Fruit fly (Drosophila melanogaster) whole organism, embryonic: Measurements from ENCODE around the gene dpr18.
A peak's percentile ranks its signal among the peaks of the same experiment; 100 is the strongest.

Experiments used
- ATbp ChIP-seq: fragments of 200-800 bp; sonication (Bioruptor generic); optimal IDR thresholded peaks from 2 replicates; lab custom pipeline; 2017; ENCODE audit warnings: missing biosample characterization, mild to moderate bottlenecking, missing genetic modification characterization, missing genetic modification reagents
- Abd-B ChIP-seq: fragments of 200-800 bp; sonication (Bioruptor generic); optimal IDR thresholded peaks from 2 replicates; lab custom pipeline; 2018; ENCODE audit warnings: missing biosample characterization, mild to moderate bottlenecking, missing genetic modification characterization, moderate library complexity
- Atf3 ChIP-seq: fragments of 200-800 bp; sonication (Bioruptor generic); optimal IDR thresholded peaks from 3 replicates; lab custom pipeline; 2016; ENCODE audit warnings: missing biosample characterization, missing genetic modification characterization
- CG11398 ChIP-seq: fragments of 200-800 bp; sonication (Bioruptor generic); optimal IDR thresholded peaks from 2 replicates; lab custom pipeline; 2016; ENCODE audit warnings: missing biosample characterization, missing genetic modification characterization
- CG12744 ChIP-seq: fragments of 200-800 bp; sonication (Bioruptor generic); optimal IDR thresholded peaks from 2 replicates; lab custom pipeline; 2016; ENCODE audit warnings: missing biosample characterization, missing genetic modification characterization
- CG12769 ChIP-seq: fragments of 200-800 bp; sonication (Bioruptor generic); optimal IDR thresholded peaks from 2 replicates; lab custom pipeline; 2019; ENCODE audit warnings: missing biosample characterization, mild to moderate bottlenecking, missing genetic modification characterization, moderate library complexity
- CG14014 ChIP-seq: fragments of 200-800 bp; sonication (Bioruptor generic); IDR thresholded peaks from 2 replicates; pipeline ENCODE4 v1.3.6; 2022; ENCODE audit warnings: missing biosample characterization, missing genetic modification characterization
- CG15601 ChIP-seq: fragments of 200-800 bp; sonication (Bioruptor generic); optimal IDR thresholded peaks from 3 replicates; lab custom pipeline; 2019; ENCODE audit warnings: missing biosample characterization, mild to moderate bottlenecking, missing genetic modification characterization, moderate library complexity
- CG16813 ChIP-seq: fragments of 200-800 bp; sonication (Bioruptor generic); IDR thresholded peaks from 3 replicates; pipeline ENCODE4 v1.3.6; 2022; ENCODE audit warnings: missing biosample characterization, missing genetic modification characterization; ENCODE audit not compliant: partially characterized antibody
- CG18764 ChIP-seq: fragments of 200-800 bp; sonication (Bioruptor generic); optimal IDR thresholded peaks from 3 replicates; lab custom pipeline; 2016; ENCODE audit warnings: missing biosample characterization, missing genetic modification characterization
- CG2129 ChIP-seq: fragments of 200-800 bp; sonication (Bioruptor generic); IDR thresholded peaks from 2 replicates; pipeline ENCODE4 v1.3.6; 2022; ENCODE audit warnings: missing biosample characterization, missing genetic modification characterization; ENCODE audit not compliant: partially characterized antibody
- CG30431 ChIP-seq: fragments of 200-800 bp; sonication (Bioruptor generic); optimal IDR thresholded peaks from 2 replicates; lab custom pipeline; 2017; ENCODE audit warnings: missing biosample characterization, missing genetic modification characterization
- CG33213 ChIP-seq: fragments of 200-800 bp; sonication (Bioruptor generic); optimal IDR thresholded peaks from 3 replicates; lab custom pipeline; 2016; ENCODE audit warnings: missing biosample characterization, missing genetic modification characterization
- CG5953 ChIP-seq: fragments of 200-800 bp; sonication (Bioruptor generic); IDR thresholded peaks from 2 replicates; pipeline ENCODE4 v1.3.6; 2022; ENCODE audit warnings: missing biosample characterization, missing genetic modification characterization
- CG7357 ChIP-seq: fragments of 200-800 bp; sonication (Bioruptor generic); IDR thresholded peaks from 3 replicates; pipeline ENCODE4 v1.3.6; 2022; ENCODE audit warnings: missing biosample characterization, missing genetic modification characterization
- CG7963 ChIP-seq: fragments of 200-800 bp; sonication (Bioruptor generic); IDR thresholded peaks from 3 replicates; pipeline ENCODE4 v1.3.6; 2022; ENCODE audit warnings: missing biosample characterization, missing genetic modification characterization; ENCODE audit not compliant: partially characterized antibody
- CG8290 ChIP-seq, 3 experiments: fragments of 200-800 bp; sonication (Bioruptor generic); optimal IDR thresholded peaks; 2 replicates each; lab custom pipeline; 2016 to 2019; ENCODE audit warnings: missing biosample characterization in 3 of 3, missing genetic modification characterization in 3 of 3, mild to moderate bottlenecking in 2 of 3, moderate library complexity in 1 of 3
- CG9876 ChIP-seq: fragments of 200-800 bp; sonication (Bioruptor generic); optimal IDR thresholded peaks from 2 replicates; lab custom pipeline; 2016; ENCODE audit warnings: missing biosample characterization, missing genetic modification characterization
- Chrac-16 ChIP-seq: fragments of 200-800 bp; sonication (Bioruptor generic); optimal IDR thresholded peaks from 3 replicates; lab custom pipeline; 2016; ENCODE audit warnings: missing biosample characterization, missing genetic modification characterization
- E2f2 ChIP-seq: fragments of 200-800 bp; sonication (Bioruptor generic); IDR thresholded peaks from 2 replicates; pipeline ENCODE4 v1.3.6; 2022; ENCODE audit warnings: missing biosample characterization, missing genetic modification characterization
- Fer3 ChIP-seq: fragments of 200-800 bp; sonication (Bioruptor generic); optimal IDR thresholded peaks from 2 replicates; lab custom pipeline; 2018; ENCODE audit warnings: missing biosample characterization, mild to moderate bottlenecking, missing genetic modification characterization, moderate library complexity
- GATAe ChIP-seq: fragments of 200-800 bp; sonication (Bioruptor generic); conservative IDR thresholded peaks from 2 replicates; pipeline ENCODE4 v1.3.6; 2022; ENCODE audit warnings: missing biosample characterization, missing genetic modification characterization
- Gug ChIP-seq: fragments of 200-800 bp; sonication (Bioruptor generic); IDR thresholded peaks from 4 replicates; pipeline ENCODE4 v1.3.6; 2022; ENCODE audit warnings: missing biosample characterization, missing genetic modification characterization
- H15 ChIP-seq: fragments of 200-800 bp; sonication (Bioruptor generic); IDR thresholded peaks from 3 replicates; pipeline ENCODE4 v1.3.6; 2022; ENCODE audit warnings: missing biosample characterization, missing genetic modification characterization
- Lhr ChIP-seq: fragments of 200-800 bp; sonication (Bioruptor generic); optimal IDR thresholded peaks from 3 replicates; lab custom pipeline; 2017; ENCODE audit warnings: mild to moderate bottlenecking, missing biosample characterization, missing genetic modification reagents, missing genetic modification characterization
- MESR4 ChIP-seq: fragments of 200-800 bp; sonication (Bioruptor generic); optimal IDR thresholded peaks from 2 replicates; lab custom pipeline; 2018; ENCODE audit warnings: missing biosample characterization, mild to moderate bottlenecking, missing genetic modification characterization, moderate library complexity
- Mes4 ChIP-seq: fragments of 200-800 bp; sonication (Bioruptor generic); optimal IDR thresholded peaks from 2 replicates; lab custom pipeline; 2016; ENCODE audit warnings: missing biosample characterization, missing genetic modification characterization
- NK7.1 ChIP-seq: fragments of 200-800 bp; sonication (Bioruptor generic); optimal IDR thresholded peaks from 3 replicates; lab custom pipeline; 2016; ENCODE audit warnings: missing biosample characterization, missing genetic modification characterization
- Nf-YA ChIP-seq: fragments of 200-800 bp; sonication (Bioruptor generic); IDR thresholded peaks from 2 replicates; pipeline ENCODE4 v1.3.6; 2022; ENCODE audit warnings: missing biosample characterization, missing genetic modification characterization
- NfI ChIP-seq: fragments of 200-800 bp; sonication (Bioruptor generic); optimal IDR thresholded peaks from 3 replicates; lab custom pipeline; 2018; ENCODE audit warnings: missing biosample characterization, mild to moderate bottlenecking, missing genetic modification characterization, moderate library complexity
- Scr ChIP-seq: fragments of 200-800 bp; sonication (Bioruptor generic); IDR thresholded peaks from 2 replicates; pipeline ENCODE4 v1.3.6; 2022; ENCODE audit warnings: missing biosample characterization, missing genetic modification characterization; ENCODE audit not compliant: partially characterized antibody
- Sry-δ ChIP-seq: fragments of 200-800 bp; sonication (Bioruptor generic); optimal IDR thresholded peaks from 2 replicates; lab custom pipeline; 2016; ENCODE audit warnings: missing biosample characterization, missing genetic modification characterization
- Xbp1 ChIP-seq: fragments of 200-800 bp; sonication (Bioruptor generic); optimal IDR thresholded peaks from 3 replicates; lab custom pipeline; 2016; ENCODE audit warnings: missing biosample characterization, mild to moderate bottlenecking, missing genetic modification characterization
- aop ChIP-seq: fragments of 200-800 bp; sonication (Bioruptor generic); IDR thresholded peaks from 2 replicates; pipeline ENCODE4 v1.3.6; 2022; ENCODE audit warnings: missing biosample characterization, missing genetic modification characterization
- ap ChIP-seq: fragments of 200-800 bp; sonication (Bioruptor generic); IDR thresholded peaks from 2 replicates; pipeline ENCODE4 v1.3.6; 2022; ENCODE audit warnings: missing biosample characterization, missing genetic modification characterization
- dysf ChIP-seq: fragments of 200-800 bp; sonication (Bioruptor generic); IDR thresholded peaks from 3 replicates; pipeline ENCODE4 v1.3.6; 2022; ENCODE audit warnings: missing biosample characterization, missing genetic modification characterization
- en ChIP-seq: fragments of 200-800 bp; sonication (Bioruptor generic); optimal IDR thresholded peaks from 2 replicates; lab custom pipeline; 2016; ENCODE audit warnings: missing biosample characterization, missing genetic modification characterization
- ewg ChIP-seq: fragments of 200-800 bp; sonication (Bioruptor generic); optimal IDR thresholded peaks from 3 replicates; lab custom pipeline; 2017; ENCODE audit warnings: mild to moderate bottlenecking, missing biosample characterization, missing genetic modification reagents, missing genetic modification characterization
- gce ChIP-seq: fragments of 200-800 bp; sonication (Bioruptor generic); IDR thresholded peaks from 3 replicates; pipeline ENCODE4 v1.3.6; 2022; ENCODE audit warnings: missing biosample characterization, missing genetic modification characterization
- gcm2 ChIP-seq: fragments of 200-800 bp; sonication (Bioruptor generic); optimal IDR thresholded peaks from 2 replicates; lab custom pipeline; 2016; ENCODE audit warnings: missing biosample characterization, missing genetic modification characterization
- gt ChIP-seq: fragments of 200-800 bp; sonication (Bioruptor generic); IDR thresholded peaks from 2 replicates; pipeline ENCODE4 v1.3.6; 2022; ENCODE audit warnings: missing biosample characterization, missing genetic modification characterization
- her ChIP-seq: fragments of 200-800 bp; sonication (Bioruptor generic); optimal IDR thresholded peaks from 2 replicates; lab custom pipeline; 2016; ENCODE audit warnings: missing biosample characterization, missing genetic modification characterization
- lab ChIP-seq: fragments of 200-800 bp; sonication (Bioruptor generic); optimal IDR thresholded peaks from 3 replicates; lab custom pipeline; 2017; ENCODE audit warnings: missing biosample characterization, missing genetic modification characterization, mild to moderate bottlenecking, moderate library complexity, missing genetic modification reagents
- org-1 ChIP-seq: fragments of 200-800 bp; sonication (Bioruptor generic); optimal IDR thresholded peaks from 2 replicates; lab custom pipeline; 2017; ENCODE audit warnings: missing biosample characterization, missing genetic modification characterization
- pnt ChIP-seq: fragments of 200-800 bp; sonication (Bioruptor generic); optimal IDR thresholded peaks from 3 replicates; lab custom pipeline; 2016; ENCODE audit warnings: missing biosample characterization, missing genetic modification characterization
- slp2 ChIP-seq: fragments of 200-800 bp; sonication (Bioruptor generic); optimal IDR thresholded peaks from 2 replicates; lab custom pipeline; 2016; ENCODE audit warnings: missing biosample characterization, missing genetic modification characterization
- sob ChIP-seq: fragments of 200-800 bp; sonication (Bioruptor generic); IDR thresholded peaks from 2 replicates; pipeline ENCODE4 v1.3.6; 2022; ENCODE audit warnings: missing biosample characterization, missing genetic modification characterization
- ttk ChIP-seq: fragments of 200-800 bp; sonication (Bioruptor generic); IDR thresholded peaks from 2 replicates; pipeline ENCODE4 v2.1.2; 2022; ENCODE audit warnings: missing biosample characterization, missing genetic modification characterization
- zfh1 ChIP-seq: fragments of 200-800 bp; sonication (Bioruptor generic); IDR thresholded peaks from 3 replicates; pipeline ENCODE4 v1.3.6; 2022; ENCODE audit warnings: missing biosample characterization, missing genetic modification characterization

dpr18 gene

DNA sequence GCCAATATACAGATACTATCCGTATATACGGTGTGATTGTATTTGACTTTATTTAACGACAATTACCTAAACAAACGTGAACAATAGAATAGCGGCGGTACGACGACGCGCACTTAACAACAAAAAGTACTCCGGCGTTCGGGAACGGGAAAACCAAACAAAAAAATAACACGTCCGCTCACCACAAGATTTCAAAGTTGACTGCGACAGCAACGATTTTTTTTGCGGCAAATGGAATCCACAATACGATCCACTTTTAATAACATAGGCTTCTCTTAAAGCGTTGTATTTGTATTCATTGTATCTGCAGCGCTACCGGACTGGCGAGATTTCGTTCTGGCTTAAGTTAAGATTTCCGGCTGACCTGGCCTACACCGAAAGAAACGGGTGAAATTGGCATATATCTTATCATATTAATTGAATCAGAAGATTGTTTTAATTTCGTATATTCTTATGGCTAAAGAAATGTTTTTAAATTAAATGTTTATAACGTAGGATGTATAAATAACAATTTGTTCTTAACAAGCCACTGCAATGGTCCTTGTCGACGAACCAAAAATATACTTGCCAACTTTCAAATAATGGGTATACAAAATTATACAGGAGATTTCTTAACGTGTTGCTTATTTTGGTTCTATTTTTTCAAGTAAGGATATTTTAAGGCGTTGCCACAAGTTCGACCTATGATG lies 41.3 kb downstream of the dpr18 start, which contains the start of the genes CG42353 and CG42354 (continued):
- TF ChIP-seq CG2129 (GFP tag; lab: Robert Waterston, UW) (no peak), CG14014 (peak; percentile 93), H15 (GFP tag; lab: Robert Waterston, UW) (peak; percentile 92), Lhr (peak; percentile 85), ttk (GFP tag; lab: Robert Waterston, UW) (peak; percentile 92), org-1 (GFP tag; lab: Kevin White, UChicago) (peak; percentile 93), CG5953 (GFP tag; lab: Robert Waterston, UW) (peak; percentile 86), CG12769 (tag; lab: Kevin White, UChicago) (peak; percentile 96), pnt (GFP tag; lab: Kevin White, UChicago) (peak; percentile 81), CG7963 (no peak), gcm2 (peak; percentile 90), Fer3 (tag; lab: Kevin White, UChicago) (peak; percentile 95), CG8290 (GFP tag; optimal IDR thresholded peaks at IDR 0.05; lab: Kevin White, UChicago) (peak; percentile 81), CG8290 (tag; optimal IDR thresholded peaks at IDR 0.05; lab: Kevin White, UChicago) (peak; percentile 78 to 88), gce (GFP tag; lab: Robert Waterston, UW) (peak; percentile 92), lab (peak; percentile 97), CG12744 (GFP tag; lab: Kevin White, UChicago) (peak; percentile 93), CG11398 (GFP tag; lab: Kevin White, UChicago) (peak; percentile 90), Xbp1 (GFP tag; lab: Kevin White, UChicago) (peak; percentile 97), zfh1 (peak; percentile 95), Atf3 (GFP tag; lab: Kevin White, UChicago) (peak; percentile 91), CG15601 (peak; percentile 95), GATAe (GFP tag; lab: Robert Waterston, UW) (peak; percentile 79), CG30431 (GFP tag; lab: Kevin White, UChicago) (peak; percentile 98), NfI (GFP tag; lab: Kevin White, UChicago) (peak; percentile 97), CG16813 (GFP tag; lab: Robert Waterston, UW) (no peak), gt (GFP tag; lab: Robert Waterston, UW) (peak; percentile 91), Nf-YA (GFP tag; lab: Robert Waterston, UW) (peak; percentile 76), Sry-δ (peak; percentile 58), NK7.1 (peak; percentile 65), CG33213 (GFP tag; lab: Kevin White, UChicago) (peak; percentile 87), ap (GFP tag; lab: Robert Waterston, UW) (peak; percentile 88), CG9876 (peak; percentile 89), ewg (GFP tag; lab: Kevin White, UChicago) (peak; percentile 92), Abd-B (GFP tag; lab: Kevin White, UChicago) (peak; percentile 97), Mes4 (GFP tag; lab: Kevin White, UChicago) (peak; percentile 90), CG18764 (peak; percentile 94), slp2 (GFP tag; lab: Kevin White, UChicago) (peak; percentile 63), en (peak; percentile 38), MESR4 (GFP tag; lab: Kevin White, UChicago) (peak; percentile 35), dysf (GFP tag; lab: Robert Waterston, UW) (peak; percentile 97), Gug (peak; percentile 89), aop (GFP tag; lab: Robert Waterston, UW) (peak; percentile 14; the same call in 1 of the 2 replicates), ATbp (GFP tag; lab: Kevin White, UChicago) (peak; percentile 93), Chrac-16 (GFP tag; lab: Kevin White, UChicago) (peak; percentile 96), CG7357 (GFP tag; lab: Robert Waterston, UW) (peak; percentile 88), sob (peak; percentile 93), E2f2 (GFP tag; lab: Robert Waterston, UW) (peak; percentile 76), Scr (GFP tag; lab: Robert Waterston, UW) (no peak), her (peak; percentile 86)
